Worm (Caenorhabditis elegans) whole organism, L4/young adult: ENCODE measurements around the gene F28H7.7.

Source experiments
- W03F9.2 ChIP-seq: fragments of 150-350 bp; optimal IDR thresholded peaks from 2 replicates; lab custom pipeline; 2014; ENCODE audit warnings: missing biosample characterization, missing genetic modification characterization
- him-1 ChIP-seq: sonication (generic microtip); optimal IDR thresholded peaks from 2 replicates; lab custom pipeline; 2016; ENCODE audit warnings: missing genotype, missing genetic modification reagents, missing genetic modification characterization, missing compliant biosample characterization

- TF ChIP-seq him-1 (no peak), W03F9.2 (tag; lab: Kevin White, UChicago) (no peak)
These were observed 34.7 kb downstream of the F28H7.7 start for ce11 chrV:10719019-10719832.
